Fruit fly (Drosophila melanogaster): Measurements from ENCODE around the gene CG13255.

CG13255 gene

dm6 chr3L:20837040-20837830 is at the start of gene CG13255:
Gene CG13255 (plus strand): TSS chr3L:20837488.
- TF ChIP-seq usp (GFP tag; optimal IDR thresholded peaks at IDR 0.05) (no peak), EcR (GFP tag; optimal IDR thresholded peaks at IDR 0.05) (no peak), CG8478 (optimal IDR thresholded peaks at IDR 0.05) (no peak), Dll (optimal IDR thresholded peaks at IDR 0.05) (no peak), psq (optimal IDR thresholded peaks at IDR 0.05) (no peak), pan (optimal IDR thresholded peaks at IDR 0.05) (no peak)

- no peak for TF ChIP-seq CG8478 (optimal IDR thresholded peaks at IDR 0.05)
- TF ChIP-seq EcR (GFP tag; optimal IDR thresholded peaks at IDR 0.05), result no peak
- no peak for TF ChIP-seq psq (optimal IDR thresholded peaks at IDR 0.05)
- no peak for TF ChIP-seq Dll (optimal IDR thresholded peaks at IDR 0.05)
- no peak for TF ChIP-seq usp (GFP tag; optimal IDR thresholded peaks at IDR 0.05)
- no peak for TF ChIP-seq pan (optimal IDR thresholded peaks at IDR 0.05)
Measured at dm6 chr3L:20787835-20788380, 49.4 kb upstream of the CG13255 start, which contains the start of gene CG11396. Gene CG11396 (minus strand): TSS chr3L:20788137.

dm6 chr3L:20789299-20789698 is 48.0 kb upstream of the CG13255 start:
- TF ChIP-seq EcR (GFP tag; optimal IDR thresholded peaks at IDR 0.05) (no peak), CG8478 (optimal IDR thresholded peaks at IDR 0.05) (no peak), Dll (optimal IDR thresholded peaks at IDR 0.05) (no peak), usp (GFP tag; optimal IDR thresholded peaks at IDR 0.05) (no peak), pan (optimal IDR thresholded peaks at IDR 0.05) (no peak), psq (optimal IDR thresholded peaks at IDR 0.05) (no peak)

- TF ChIP-seq CG8478 (optimal IDR thresholded peaks at IDR 0.05) (no peak), pan (optimal IDR thresholded peaks at IDR 0.05) (no peak), Dll (optimal IDR thresholded peaks at IDR 0.05) (no peak), usp (GFP tag; optimal IDR thresholded peaks at IDR 0.05) (no peak), EcR (GFP tag; optimal IDR thresholded peaks at IDR 0.05) (no peak), psq (optimal IDR thresholded peaks at IDR 0.05) (no peak)
Measured at dm6 chr3L:20792693-20793092, 44.6 kb upstream of the CG13255 start, which contains the start of gene Six4. Gene Six4 (minus strand): TSS chr3L:20792777.

dm6 chr3L:20796757-20797156 is 40.5 kb upstream of the CG13255 start:
- TF ChIP-seq psq (optimal IDR thresholded peaks at IDR 0.05) (no peak), CG8478 (optimal IDR thresholded peaks at IDR 0.05) (no peak)

- TF ChIP-seq CG8478 (optimal IDR thresholded peaks at IDR 0.05) (no peak), Dll (optimal IDR thresholded peaks at IDR 0.05) (no peak), psq (optimal IDR thresholded peaks at IDR 0.05) (no peak), pan (optimal IDR thresholded peaks at IDR 0.05) (no peak), usp (GFP tag; optimal IDR thresholded peaks at IDR 0.05) (no peak), EcR (GFP tag; optimal IDR thresholded peaks at IDR 0.05) (no peak)
Measured at dm6 chr3L:20797379-20797778, 39.9 kb upstream of the CG13255 start.

- TF ChIP-seq CG8478 (optimal IDR thresholded peaks at IDR 0.05) (no peak), pan (optimal IDR thresholded peaks at IDR 0.05) (no peak), EcR (GFP tag; optimal IDR thresholded peaks at IDR 0.05) (no peak), usp (GFP tag; optimal IDR thresholded peaks at IDR 0.05) (no peak), psq (optimal IDR thresholded peaks at IDR 0.05) (no peak), Dll (optimal IDR thresholded peaks at IDR 0.05) (no peak)
Measured at dm6 chr3L:20798325-20798846, 38.9 kb upstream of the CG13255 start, which contains the start of the genes CG3698 and tzn. Gene CG3698 (minus strand): TSS chr3L:20798375. Gene tzn (plus strand): TSS chr3L:20798645.

- TF ChIP-seq Dll (optimal IDR thresholded peaks at IDR 0.05), result no peak
- no peak for TF ChIP-seq pan (optimal IDR thresholded peaks at IDR 0.05)
- no peak for TF ChIP-seq usp (GFP tag; optimal IDR thresholded peaks at IDR 0.05)
- no peak for TF ChIP-seq EcR (GFP tag; optimal IDR thresholded peaks at IDR 0.05)
- no peak for TF ChIP-seq CG8478 (optimal IDR thresholded peaks at IDR 0.05)
- TF ChIP-seq psq (optimal IDR thresholded peaks at IDR 0.05), result no peak
Measured at dm6 chr3L:20800208-20800607, 37.1 kb upstream of the CG13255 start, which contains the start of gene Spc105R. Gene Spc105R (plus strand): TSS chr3L:20800410.

dm6 chr3L:20809088-20809999 is 27.9 kb upstream of the CG13255 start, which contains the start of the genes CG3634 and HIPP1:
Gene CG3634 (minus strand): TSS chr3L:20809272.
Gene HIPP1 (plus strand): TSS chr3L:20809669.
- no peak for TF ChIP-seq pan (optimal IDR thresholded peaks at IDR 0.05)
- no peak for TF ChIP-seq Dll (optimal IDR thresholded peaks at IDR 0.05)
- no peak for TF ChIP-seq psq (optimal IDR thresholded peaks at IDR 0.05)
- no peak for TF ChIP-seq CG8478 (optimal IDR thresholded peaks at IDR 0.05)
- no peak for TF ChIP-seq usp (GFP tag; optimal IDR thresholded peaks at IDR 0.05)
- no peak for TF ChIP-seq EcR (GFP tag; optimal IDR thresholded peaks at IDR 0.05)

dm6 chr3L:20815666-20816375 is 21.5 kb upstream of the CG13255 start, which contains the start of the genes CG3618 and Pka-R1:
Gene CG3618 (minus strand): TSS chr3L:20816075.
Gene Pka-R1 (plus strand): TSS chr3L:20816118.
- TF ChIP-seq CG8478 (optimal IDR thresholded peaks at IDR 0.05), result no peak
- no peak for TF ChIP-seq usp (GFP tag; optimal IDR thresholded peaks at IDR 0.05)
- no peak for TF ChIP-seq EcR (GFP tag; optimal IDR thresholded peaks at IDR 0.05)
- no peak for TF ChIP-seq psq (optimal IDR thresholded peaks at IDR 0.05)
- TF ChIP-seq pan (optimal IDR thresholded peaks at IDR 0.05), result no peak
- no peak for TF ChIP-seq Dll (optimal IDR thresholded peaks at IDR 0.05)

Data from whole organism.